Worm (Caenorhabditis elegans): ENCODE measurements around the gene alh-10.

Gene alh-10

ce11 chrX:7176817-7177216 lies 33.4 kb upstream of the alh-10 start (continued):
- no peak for TF ChIP-seq aptf-3 (GFP tag; IDR thresholded peaks at IDR 0.05)
- no peak for TF ChIP-seq tbx-9 (tag; optimal IDR thresholded peaks at IDR 0.05; ENCODE audit: borderline replicate concordance)
- no peak for TF ChIP-seq nfya-2 (GFP tag; IDR thresholded peaks at IDR 0.05)
- no peak for TF ChIP-seq lin-40 (tag; optimal IDR thresholded peaks at IDR 0.05)
- TF ChIP-seq lin-35 (GFP tag; optimal IDR thresholded peaks at IDR 0.05) = peak in 1 of 3 experiments; percentile 3
- peak; percentile 2 for TF ChIP-seq mxl-1 (tag; optimal IDR thresholded peaks at IDR 0.05)
- peak; percentile 81 for TF ChIP-seq lin-26 (GFP tag; IDR thresholded peaks at IDR 0.05)
- no peak for TF ChIP-seq C17E4.6 (GFP tag; IDR thresholded peaks at IDR 0.05)
- TF ChIP-seq zim-3 (tag; optimal IDR thresholded peaks at IDR 0.05) = no peak
- no peak for TF ChIP-seq madf-6 (GFP tag; IDR thresholded peaks at IDR 0.05)
- no peak for TF ChIP-seq nhr-120 (GFP tag; IDR thresholded peaks at IDR 0.05)
- no peak for TF ChIP-seq bed-1 (GFP tag; IDR thresholded peaks at IDR 0.05)
- 0 out of 2 replicates have a peak, but pooled peaks have one; percentile 48 for TF ChIP-seq Y56A3A.18 (GFP tag; IDR thresholded peaks at IDR 0.05)
- TF ChIP-seq snpc-4 (GFP tag; optimal IDR thresholded peaks at IDR 0.05) = peak; percentile 32
- TF ChIP-seq snpc-4 (tag; optimal IDR thresholded peaks at IDR 0.05) = peak in 1 of 4 experiments; percentile 68
- no peak for TF ChIP-seq F57A8.1 (GFP tag; optimal IDR thresholded peaks at IDR 0.05)
- TF ChIP-seq B0261.1 (tag; optimal IDR thresholded peaks at IDR 0.05) = peak; percentile 70
- TF ChIP-seq cebp-1 (GFP tag; IDR thresholded peaks at IDR 0.05) = no peak
- no peak for TF ChIP-seq cebp-1 (tag; optimal IDR thresholded peaks at IDR 0.05)
- no peak for TF ChIP-seq atf-7 (tag; optimal IDR thresholded peaks at IDR 0.05)
- no peak for TF ChIP-seq F57C9.4 (tag; optimal IDR thresholded peaks at IDR 0.05)
- peak; percentile 32; the same call in 1 of the 2 replicates for TF ChIP-seq hmg-1.2 (GFP tag; IDR thresholded peaks at IDR 0.05)
- peak; percentile 87 for TF ChIP-seq tbp1 (GFP tag; optimal IDR thresholded peaks at IDR 0.05)
- peak; percentile 57 for TF ChIP-seq die-1 (tag; optimal IDR thresholded peaks at IDR 0.05)
- no peak for TF ChIP-seq F39B2.1 (GFP tag; IDR thresholded peaks at IDR 0.05)
- no peak for TF ChIP-seq ceh-27 (GFP tag; optimal IDR thresholded peaks at IDR 0.05)
- TF ChIP-seq nhr-90 (tag; optimal IDR thresholded peaks at IDR 0.05) = peak; percentile 55
- peak; percentile 35 for TF ChIP-seq F49E8.2 (tag; optimal IDR thresholded peaks at IDR 0.05; ENCODE audit: insufficient read depth)
- peak; percentile 41; the same call in 1 of the 2 replicates for TF ChIP-seq rcor-1 (GFP tag; IDR thresholded peaks at IDR 0.05)

- no peak for TF ChIP-seq egl-44 (GFP tag; IDR thresholded peaks at IDR 0.05)
- no peak for TF ChIP-seq rpc-1 (optimal IDR thresholded peaks at IDR 0.05)
- TF ChIP-seq rpc-1 (tag; optimal IDR thresholded peaks at IDR 0.05) = no peak
- no peak for TF ChIP-seq rec-8 (tag; optimal IDR thresholded peaks at IDR 0.05)
- TF ChIP-seq him-1 (tag; optimal IDR thresholded peaks at IDR 0.05) = no peak
- TF ChIP-seq ccch-3 (GFP tag; optimal IDR thresholded peaks at IDR 0.05) = no peak
- TF ChIP-seq cebp-1 (GFP tag; IDR thresholded peaks at IDR 0.05) = no peak
- no peak for TF ChIP-seq cebp-1 (tag; optimal IDR thresholded peaks at IDR 0.05)
- TF ChIP-seq dpl-1 (GFP tag; optimal IDR thresholded peaks at IDR 0.05) = no peak
Measured at ce11 chrX:7175389-7175788, 31.9 kb upstream of the alh-10 start.

DNA sequence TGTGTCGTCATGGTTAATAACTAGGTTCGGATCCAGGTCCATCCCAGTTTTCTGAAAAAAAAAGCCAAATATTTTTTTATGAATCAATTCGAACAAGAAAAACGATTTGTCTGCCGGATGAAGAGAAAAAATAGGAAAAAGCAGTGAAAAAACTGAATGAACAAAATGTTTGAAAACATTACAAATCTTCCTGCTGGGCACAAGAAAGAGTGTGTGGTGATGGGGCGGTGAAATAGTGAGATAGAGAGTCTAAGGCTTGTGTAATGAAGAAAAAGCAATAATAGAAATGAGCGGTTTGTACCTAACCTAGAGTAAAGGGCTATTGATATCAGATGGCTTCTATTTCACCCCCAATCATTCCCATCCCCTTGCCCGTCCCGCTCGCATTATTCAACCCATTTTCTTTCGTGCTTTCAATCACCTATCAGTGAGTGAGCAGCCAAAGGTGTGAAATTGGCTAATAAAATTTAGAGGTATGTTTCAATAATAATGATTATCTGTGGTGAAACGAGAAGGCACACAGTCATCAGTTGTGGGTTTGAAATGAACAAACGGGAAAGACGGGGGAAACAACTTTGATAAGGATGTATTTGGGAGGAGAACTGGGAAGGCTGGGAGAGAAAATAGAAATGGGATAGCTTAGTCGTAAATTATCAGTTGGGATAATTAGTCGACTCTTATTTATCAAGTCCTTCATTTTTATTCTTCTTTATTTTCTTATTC lies 27.3 kb upstream of the alh-10 start, which contains the start of gene bar-1:
bar-1 (minus strand) TSS at position 51 of the 723 bp plus-strand sequence.
- TF ChIP-seq F33H1.4 (GFP tag; IDR thresholded peaks at IDR 0.05) (no peak), bed-1 (GFP tag; IDR thresholded peaks at IDR 0.05) (no peak), nhr-80 (tag; optimal IDR thresholded peaks at IDR 0.05) (peak; percentile 83), dox-1 (GFP tag; IDR thresholded peaks at IDR 0.05) (0 out of 2 replicates have a peak, but pooled peaks have one; percentile 34), snpc-1.3 (tag; optimal IDR thresholded peaks at IDR 0.05; ENCODE audit: insufficient read depth) (no peak), sptf-2 (GFP tag; optimal IDR thresholded peaks at IDR 0.05) (no peak)
